Fruit fly (Drosophila melanogaster) whole organism, pupa: ENCODE measurements around the gene Mcm3.
A peak's percentile ranks its signal among the peaks of the same experiment; 100 is the strongest.

ENCODE experiments used
- CG10348 ChIP-seq: fragments of 200-800 bp; sonication (Bioruptor generic); IDR thresholded peaks from 2 replicates; pipeline ENCODE4 v1.3.6; 2022; ENCODE audit warnings: missing biosample characterization, missing genetic modification characterization
- CG12605 ChIP-seq: fragments of 200-800 bp; sonication (Bioruptor generic); IDR thresholded peaks from 2 replicates; pipeline ENCODE4 v1.3.6; 2022; ENCODE audit warnings: missing biosample characterization, missing genetic modification characterization
- CG13204 ChIP-seq: fragments of 200-800 bp; sonication (Bioruptor generic); optimal IDR thresholded peaks from 2 replicates; lab custom pipeline; 2018; ENCODE audit warnings: missing biosample characterization, mild to moderate bottlenecking, missing genetic modification characterization, moderate library complexity
- CG14655 ChIP-seq: fragments of 200-800 bp; sonication (Bioruptor generic); optimal IDR thresholded peaks from 3 replicates; lab custom pipeline; 2017; ENCODE audit warnings: mild to moderate bottlenecking, missing biosample characterization, missing genetic modification reagents, missing genetic modification characterization
- CG15710 ChIP-seq: fragments of 200-800 bp; sonication (Bioruptor generic); optimal IDR thresholded peaks from 2 replicates; lab custom pipeline; 2018; ENCODE audit warnings: missing biosample characterization, mild to moderate bottlenecking, missing genetic modification characterization, moderate library complexity
- CG17806 ChIP-seq: fragments of 200-800 bp; sonication (Bioruptor generic); optimal IDR thresholded peaks from 2 replicates; lab custom pipeline; 2018; ENCODE audit warnings: missing biosample characterization, mild to moderate bottlenecking, missing genetic modification characterization, moderate library complexity
- CG32121 ChIP-seq: fragments of 200-800 bp; sonication (Bioruptor generic); IDR thresholded peaks from 2 replicates; pipeline ENCODE4 v1.3.6; 2022; ENCODE audit warnings: missing biosample characterization, missing genetic modification characterization
- CG34367 ChIP-seq: fragments of 200-800 bp; sonication (Bioruptor generic); optimal IDR thresholded peaks from 2 replicates; lab custom pipeline; 2018; ENCODE audit warnings: missing biosample characterization, mild to moderate bottlenecking, missing genetic modification characterization
- CG4496 ChIP-seq: fragments of 200-800 bp; sonication (Bioruptor generic); IDR thresholded peaks from 3 replicates; pipeline ENCODE4 v1.3.6; 2022; ENCODE audit warnings: missing biosample characterization, missing genetic modification characterization
- CG8159 ChIP-seq: fragments of 200-800 bp; sonication (Bioruptor generic); optimal IDR thresholded peaks from 3 replicates; lab custom pipeline; 2018; ENCODE audit warnings: missing biosample characterization, mild to moderate bottlenecking, missing genetic modification characterization, moderate library complexity
- CG8301 ChIP-seq: fragments of 200-800 bp; sonication (Bioruptor generic); optimal IDR thresholded peaks from 2 replicates; lab custom pipeline; 2018; ENCODE audit warnings: missing biosample characterization, mild to moderate bottlenecking, missing genetic modification characterization
- CG9948 ChIP-seq: fragments of 200-800 bp; sonication (Bioruptor generic); optimal IDR thresholded peaks from 2 replicates; lab custom pipeline; 2018; ENCODE audit warnings: missing biosample characterization, mild to moderate bottlenecking, missing genetic modification characterization, moderate library complexity
- D1 ChIP-seq: fragments of 200-800 bp; sonication (Bioruptor generic); optimal IDR thresholded peaks from 2 replicates; lab custom pipeline; 2018; ENCODE audit warnings: missing biosample characterization, mild to moderate bottlenecking, missing genetic modification characterization, moderate library complexity
- EcR ChIP-seq: fragments of 200-800 bp; sonication (Bioruptor generic); optimal IDR thresholded peaks from 3 replicates; lab custom pipeline; 2019; ENCODE audit warnings: missing biosample characterization, missing genetic modification characterization, mild to moderate bottlenecking, moderate library complexity, missing genetic modification reagents
- Ets98B ChIP-seq: fragments of 200-800 bp; sonication (Bioruptor generic); IDR thresholded peaks from 2 replicates; pipeline ENCODE4 v1.3.6; 2022; ENCODE audit warnings: missing biosample characterization, missing genetic modification characterization
- Pif1A ChIP-seq: fragments of 200-800 bp; sonication (Bioruptor generic); optimal IDR thresholded peaks from 3 replicates; lab custom pipeline; 2016; ENCODE audit warnings: missing biosample characterization, missing genetic modification characterization
- Pif1B ChIP-seq: fragments of 200-800 bp; sonication (Bioruptor generic); optimal IDR thresholded peaks from 3 replicates; lab custom pipeline; 2016; ENCODE audit warnings: missing biosample characterization, missing genetic modification characterization
- Snoo ChIP-seq: fragments of 200-800 bp; sonication (Bioruptor generic); optimal IDR thresholded peaks from 3 replicates; lab custom pipeline; 2017; ENCODE audit warnings: missing biosample characterization, mild to moderate bottlenecking, missing genetic modification characterization, inconsistent platforms
- fd96Ca ChIP-seq: fragments of 200-800 bp; sonication (Bioruptor generic); IDR thresholded peaks from 3 replicates; pipeline ENCODE4 v1.3.6; 2022; ENCODE audit warnings: missing biosample characterization, missing genetic modification characterization
- gl ChIP-seq: fragments of 200-800 bp; sonication (Bioruptor generic); optimal IDR thresholded peaks from 2 replicates; lab custom pipeline; 2018; ENCODE audit warnings: missing biosample characterization, mild to moderate bottlenecking, missing genetic modification characterization
- rn ChIP-seq: fragments of 200-800 bp; sonication (Bioruptor generic); IDR thresholded peaks from 2 replicates; pipeline ENCODE4 v1.3.6; 2022; ENCODE audit warnings: missing biosample characterization, missing genetic modification characterization

Gene Mcm3

DNA sequence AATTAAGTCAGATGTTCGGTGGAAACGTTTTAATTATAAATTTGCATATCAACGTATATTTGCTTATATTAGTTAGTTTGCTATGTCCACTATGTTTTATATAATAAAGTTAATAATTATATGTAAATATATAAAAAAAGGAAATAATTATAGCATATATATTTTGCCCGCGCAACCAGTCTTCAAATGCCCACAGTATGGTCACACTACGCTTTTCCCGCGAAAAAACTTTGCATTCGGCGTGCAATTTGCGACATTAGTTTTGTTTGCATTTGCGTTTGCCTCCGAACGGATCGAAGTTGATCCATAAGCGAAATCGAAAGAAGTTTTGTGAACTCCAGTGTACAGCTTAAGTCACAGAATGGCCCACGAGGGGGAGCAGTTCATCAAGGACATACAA is at the start of gene Mcm3:
Mcm3 (plus strand) TSS at position 220 of the 400 bp plus-strand sequence.
- TF ChIP-seq Ets98B (GFP tag; lab: Robert Waterston, UW) (no peak), CG10348 (no peak), gl (tag; lab: Kevin White, UChicago) (no peak), CG4496 (GFP tag; lab: Robert Waterston, UW) (no peak), D1 (tag; lab: Kevin White, UChicago) (no peak), CG13204 (GFP tag; lab: Kevin White, UChicago) (no peak), Pif1B (no peak), CG32121 (no peak), CG34367 (no peak), CG9948 (tag; lab: Kevin White, UChicago) (no peak), CG8301 (tag; lab: Kevin White, UChicago) (no peak), fd96Ca (GFP tag; lab: Robert Waterston, UW) (no peak), CG17806 (tag; lab: Kevin White, UChicago) (no peak), CG14655 (GFP tag; lab: Kevin White, UChicago) (no peak), CG15710 (no peak), CG8159 (tag; lab: Kevin White, UChicago) (no peak), EcR (GFP tag; lab: Kevin White, UChicago) (no peak)

DNA sequence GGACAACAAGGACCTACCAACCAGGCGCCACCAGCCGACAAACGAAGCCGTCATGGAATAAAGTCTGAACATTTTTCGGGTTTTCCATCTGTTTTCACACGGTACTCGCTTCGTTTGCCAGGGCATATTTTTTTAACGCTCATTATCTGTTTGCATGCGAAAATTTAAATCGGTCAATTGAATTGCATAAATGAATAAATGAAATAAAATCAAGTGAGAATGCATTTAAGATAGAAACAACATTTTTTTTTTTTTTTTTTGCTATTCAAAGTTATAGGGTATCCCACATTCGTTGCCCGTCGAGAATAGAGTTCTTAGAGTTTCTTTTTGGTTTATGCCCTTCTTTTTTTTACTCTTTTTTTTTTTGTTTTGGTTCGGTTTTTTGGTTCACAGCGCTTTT is 37.8 kb upstream of the Mcm3 start:
- TF ChIP-seq CG8159 (tag; lab: Kevin White, UChicago) (peak; percentile 2), CG4496 (GFP tag; lab: Robert Waterston, UW) (no peak), CG10348 (no peak), CG12605 (no peak), fd96Ca (GFP tag; lab: Robert Waterston, UW) (no peak), CG32121 (no peak)

DNA sequence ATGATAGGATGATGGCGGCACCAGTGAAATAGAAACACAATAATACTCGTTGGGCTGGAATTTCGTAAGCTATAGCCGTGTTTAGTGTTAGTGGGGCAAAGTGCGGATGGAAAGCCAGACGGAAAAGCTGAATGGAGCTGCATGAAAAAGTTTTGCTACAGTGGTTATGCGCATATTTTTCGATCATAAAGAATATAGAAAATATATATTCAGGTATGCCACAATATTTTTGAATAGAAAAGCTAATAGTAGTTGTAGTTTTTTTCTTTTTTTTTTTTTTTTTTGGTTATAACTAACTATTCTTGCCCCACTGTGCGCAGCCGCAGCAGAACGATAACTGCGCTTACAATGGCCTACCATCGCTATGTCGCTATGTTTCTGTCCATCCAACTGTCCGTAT is 37.1 kb upstream of the Mcm3 start:
- TF ChIP-seq fd96Ca (GFP tag; lab: Robert Waterston, UW) (no peak), CG8159 (tag; lab: Kevin White, UChicago) (no peak), CG32121 (no peak), CG34367 (no peak), rn (GFP tag; lab: Robert Waterston, UW) (no peak), CG8301 (tag; lab: Kevin White, UChicago) (no peak), Ets98B (GFP tag; lab: Robert Waterston, UW) (no peak), CG12605 (no peak), D1 (tag; lab: Kevin White, UChicago) (no peak), CG9948 (tag; lab: Kevin White, UChicago) (no peak), EcR (GFP tag; lab: Kevin White, UChicago) (no peak)

DNA sequence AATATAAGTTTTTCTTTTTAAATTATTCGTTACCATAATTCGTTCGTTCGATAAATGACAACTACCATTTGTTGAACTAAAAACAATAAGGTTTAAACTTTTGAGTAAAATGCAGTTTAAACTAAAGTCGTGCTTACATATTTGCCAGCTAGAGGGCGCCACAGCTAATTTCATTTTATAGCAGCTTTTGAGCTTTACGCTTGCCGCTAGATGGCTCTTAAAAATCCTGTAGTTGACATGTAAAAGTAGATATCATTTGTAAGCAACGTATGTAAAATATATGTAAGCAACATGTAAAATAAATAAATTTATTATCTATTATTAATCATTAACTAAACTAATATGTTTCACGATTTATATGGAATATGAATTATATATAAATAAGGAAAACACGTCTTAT is 34.0 kb upstream of the Mcm3 start:
- TF ChIP-seq CG14655 (GFP tag; lab: Kevin White, UChicago) = no peak
- no peak for TF ChIP-seq Snoo (tag; lab: Kevin White, UChicago)
- no peak for TF ChIP-seq CG4496 (GFP tag; lab: Robert Waterston, UW)

DNA sequence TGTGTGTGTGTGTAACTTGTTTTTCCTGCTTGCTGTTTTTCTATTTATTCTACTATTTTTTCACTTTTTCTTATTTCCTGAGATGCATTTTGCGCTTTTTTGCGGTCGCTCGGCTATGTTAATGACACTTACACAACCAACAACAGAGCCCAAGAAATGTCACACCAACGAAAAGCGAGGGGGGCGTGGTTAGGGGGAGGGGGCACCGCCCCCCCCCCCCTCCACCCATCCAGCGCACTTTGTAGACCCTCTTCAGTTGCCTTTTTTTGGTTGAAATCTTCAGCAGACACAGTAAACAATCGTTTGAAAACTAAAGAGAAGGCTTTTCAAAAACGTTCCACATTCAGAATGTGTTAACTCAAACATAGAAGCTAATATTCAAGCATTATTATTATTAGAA is 30.5 kb upstream of the Mcm3 start:
- no peak for TF ChIP-seq fd96Ca (GFP tag; lab: Robert Waterston, UW)
- no peak for TF ChIP-seq EcR (GFP tag; lab: Kevin White, UChicago)
- no peak for TF ChIP-seq Pif1A (GFP tag; lab: Kevin White, UChicago)
- no peak for TF ChIP-seq CG4496 (GFP tag; lab: Robert Waterston, UW)

DNA sequence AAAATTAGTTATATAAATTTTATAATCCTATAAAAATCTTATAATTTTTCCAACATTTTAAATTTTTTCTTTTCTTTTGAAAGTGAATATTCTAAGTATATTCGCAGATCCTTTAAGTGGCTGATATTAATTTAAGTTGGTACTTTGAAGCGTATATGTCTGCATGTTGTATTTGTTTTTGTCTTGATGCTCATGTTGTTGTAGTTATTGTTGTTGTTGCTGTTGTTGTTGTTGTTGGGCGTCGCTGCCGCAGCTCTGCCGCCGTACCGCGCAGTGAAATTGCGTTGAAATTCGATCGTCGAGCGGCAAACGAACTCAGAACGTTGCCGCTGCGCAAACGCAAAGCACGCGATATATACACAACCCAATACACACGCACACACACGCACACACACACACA is 27.9 kb upstream of the Mcm3 start, which contains the start of gene CG42749:
CG42749 (plus strand) TSS at position 301 of the 400 bp plus-strand sequence.
- TF ChIP-seq CG17806 (tag; lab: Kevin White, UChicago) (no peak), EcR (GFP tag; lab: Kevin White, UChicago) (no peak), CG12605 (no peak), CG13204 (GFP tag; lab: Kevin White, UChicago) (no peak), CG8301 (tag; lab: Kevin White, UChicago) (no peak), D1 (tag; lab: Kevin White, UChicago) (no peak), CG10348 (no peak), CG8159 (tag; lab: Kevin White, UChicago) (no peak), Ets98B (GFP tag; lab: Robert Waterston, UW) (no peak), rn (GFP tag; lab: Robert Waterston, UW) (no peak)

DNA sequence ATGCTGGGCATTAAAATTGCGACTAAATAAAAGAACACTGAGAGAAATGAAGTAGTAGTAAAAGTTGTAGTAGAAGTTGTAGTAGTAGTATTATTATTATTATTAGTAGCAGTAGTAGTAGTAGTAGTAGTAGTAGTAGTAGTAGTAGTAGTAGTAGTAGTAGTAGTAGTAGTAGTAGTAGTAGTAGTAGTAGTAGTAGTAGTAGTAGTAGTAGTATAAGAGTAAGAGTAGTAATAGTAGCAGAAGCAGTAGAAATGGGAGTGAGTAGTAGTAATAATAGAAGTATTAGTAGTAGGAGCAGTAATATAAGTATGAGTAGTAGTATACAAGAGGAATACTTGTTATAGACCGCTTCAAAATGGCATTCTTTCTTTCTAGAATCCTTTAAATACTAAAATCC is 23.7 kb upstream of the Mcm3 start:
- TF ChIP-seq EcR (GFP tag; lab: Kevin White, UChicago) (no peak), CG12605 (no peak), CG8159 (tag; lab: Kevin White, UChicago) (peak; percentile 36)
- TF ChIP-seq, all 21 proteins: peak for 1
